Worm (Caenorhabditis elegans) whole organism, L4/young adult: ENCODE results near the gene ceh-30.

Experiments
- W03F9.2 ChIP-seq: fragments of 150-350 bp; optimal IDR thresholded peaks from 2 replicates; lab custom pipeline; 2014; ENCODE audit warnings: missing biosample characterization, missing genetic modification characterization
- him-1 ChIP-seq: sonication (generic microtip); optimal IDR thresholded peaks from 2 replicates; lab custom pipeline; 2016; ENCODE audit warnings: missing genotype, missing genetic modification reagents, missing genetic modification characterization, missing compliant biosample characterization

ce11 chrX:3111066-3111465 is 47.7 kb downstream of the ceh-30 start:
- TF ChIP-seq him-1: peak; percentile 76
- TF ChIP-seq W03F9.2 (tag; lab: Kevin White, UChicago): no peak
